Fruit fly (Drosophila melanogaster): ENCODE measurements around the gene Est-6.

- no peak for TF ChIP-seq OdsH (GFP tag; optimal IDR thresholded peaks at IDR 0.05)
- no peak for TF ChIP-seq CG4318 (GFP tag; optimal IDR thresholded peaks at IDR 0.05)
- TF ChIP-seq dsx (GFP tag; optimal IDR thresholded peaks at IDR 0.05; ENCODE audit: poor library complexity, severe bottlenecking): no peak
These were observed 41.6 kb upstream of the Est-6 start for dm6 chr3L:12146970-12147369.
